Worm (Caenorhabditis elegans): Measurements from ENCODE around the gene sdz-32.

The sdz-32 gene

ce11 chrII:3520988-3521850 is 47.4 kb downstream of the sdz-32 start, which contains the start of gene W09G10.9 (continued):
- peak; percentile 60 for TF ChIP-seq gmeb-2 (tag; optimal IDR thresholded peaks at IDR 0.05)
- TF ChIP-seq pha-2 (tag; optimal IDR thresholded peaks at IDR 0.05) = peak; percentile 77
- TF ChIP-seq pqm-1 (tag; optimal IDR thresholded peaks at IDR 0.05) = no peak
- no peak for TF ChIP-seq F13H6.1 (tag; optimal IDR thresholded peaks at IDR 0.05)
- TF ChIP-seq nhr-232 (tag; optimal IDR thresholded peaks at IDR 0.05) = peak; percentile 65
- TF ChIP-seq nhr-11 (tag; optimal IDR thresholded peaks at IDR 0.05) = no peak
- peak; percentile 90 for TF ChIP-seq unc-3 (GFP tag; conservative IDR thresholded peaks at IDR 0.05)
- TF ChIP-seq unc-3 (tag; optimal IDR thresholded peaks at IDR 0.05) = peak; percentile 71
- peak; percentile 88 for TF ChIP-seq sox-2 (GFP tag; IDR thresholded peaks at IDR 0.05)
- TF ChIP-seq C08G9.2 (tag; optimal IDR thresholded peaks at IDR 0.05) = peak; percentile 4
- TF ChIP-seq ceh-31 (tag; optimal IDR thresholded peaks at IDR 0.05) = peak; percentile 39
- TF ChIP-seq nfya-1 (tag; optimal IDR thresholded peaks at IDR 0.05) = peak; percentile 57
- no peak for TF ChIP-seq ceh-30 (tag; optimal IDR thresholded peaks at IDR 0.05)
- no peak for TF ChIP-seq odd-2 (tag; optimal IDR thresholded peaks at IDR 0.05)
- peak; percentile 49 for TF ChIP-seq hlh-15 (tag; optimal IDR thresholded peaks at IDR 0.05)
- TF ChIP-seq ceh-6 (GFP tag; optimal IDR thresholded peaks at IDR 0.05) = peak; percentile 83
- TF ChIP-seq K09A11.1 (tag; optimal IDR thresholded peaks at IDR 0.05; ENCODE audit: insufficient read depth) = peak; percentile 26
- peak; percentile 77 for TF ChIP-seq ceh-19 (GFP tag; optimal IDR thresholded peaks at IDR 0.05)
- TF ChIP-seq ceh-9 (tag; optimal IDR thresholded peaks at IDR 0.05) = peak; percentile 6
- no peak for TF ChIP-seq elt-4 (tag; optimal IDR thresholded peaks at IDR 0.05)
- no peak for TF ChIP-seq unc-55 (GFP tag; optimal IDR thresholded peaks at IDR 0.05)
- no peak for TF ChIP-seq unc-42 (tag; optimal IDR thresholded peaks at IDR 0.05)
- peak; percentile 62 for TF ChIP-seq ceh-34 (tag; optimal IDR thresholded peaks at IDR 0.05)
- no peak for TF ChIP-seq lim-6 (tag; optimal IDR thresholded peaks at IDR 0.05)
- TF ChIP-seq ttx-3 (tag; optimal IDR thresholded peaks at IDR 0.05) = peak; percentile 68
- TF ChIP-seq hlh-13 (GFP tag; optimal IDR thresholded peaks at IDR 0.05) = peak; percentile 54
- TF ChIP-seq pax-1 (tag; optimal IDR thresholded peaks at IDR 0.05) = no peak
- TF ChIP-seq ceh-14 (tag; optimal IDR thresholded peaks at IDR 0.05) = peak; percentile 13
- TF ChIP-seq hlh-6 (tag; optimal IDR thresholded peaks at IDR 0.05) = peak; percentile 77
- TF ChIP-seq eyg-1 (tag; optimal IDR thresholded peaks at IDR 0.05) = peak; percentile 49
- peak; percentile 73 for TF ChIP-seq pat-9 (tag; optimal IDR thresholded peaks at IDR 0.05)
- TF ChIP-seq C38D4.7 (GFP tag; optimal IDR thresholded peaks at IDR 0.05) = peak; percentile 63
- peak; percentile 59 for TF ChIP-seq ceh-22 (tag; optimal IDR thresholded peaks at IDR 0.05)
- TF ChIP-seq npax-4 (tag; optimal IDR thresholded peaks at IDR 0.05) = peak; percentile 40
- no peak for TF ChIP-seq ets-4 (tag; optimal IDR thresholded peaks at IDR 0.05)
- TF ChIP-seq pha-4 (tag; optimal IDR thresholded peaks at IDR 0.05) = no peak
- TF ChIP-seq ceh-45 (GFP tag; IDR thresholded peaks at IDR 0.05) = peak; percentile 79
- TF ChIP-seq ceh-48 (tag; optimal IDR thresholded peaks at IDR 0.05) = peak; percentile 62
- peak; percentile 56 for TF ChIP-seq T23F11.4 (GFP tag; optimal IDR thresholded peaks at IDR 0.05)
- peak; percentile 51 for TF ChIP-seq zip-5 (tag; optimal IDR thresholded peaks at IDR 0.05)
- TF ChIP-seq madf-2 (tag; optimal IDR thresholded peaks at IDR 0.05) = peak; percentile 76
- TF ChIP-seq elt-2 (tag; optimal IDR thresholded peaks at IDR 0.05) = peak; percentile 84

- peak; percentile 13 for TF ChIP-seq ceh-31 (tag; optimal IDR thresholded peaks at IDR 0.05)
- peak; percentile 41; the same call in 1 of the 2 replicates for TF ChIP-seq sox-2 (GFP tag; IDR thresholded peaks at IDR 0.05)
- TF ChIP-seq ceh-18 (tag; optimal IDR thresholded peaks at IDR 0.05) = peak; percentile 41
- TF ChIP-seq unc-42 (tag; optimal IDR thresholded peaks at IDR 0.05) = peak; percentile 27
- peak; percentile 18 for TF ChIP-seq tbx-2 (tag; optimal IDR thresholded peaks at IDR 0.05)
- TF ChIP-seq ceh-34 (tag; optimal IDR thresholded peaks at IDR 0.05) = peak; percentile 81
- peak; percentile 50 for TF ChIP-seq nfya-1 (tag; optimal IDR thresholded peaks at IDR 0.05)
Observed at ce11 chrII:3523547-3523946, 49.7 kb downstream of the sdz-32 start.
